Worm (Caenorhabditis elegans): Measurements from ENCODE around the gene ddl-2.

The ddl-2 gene

DNA sequence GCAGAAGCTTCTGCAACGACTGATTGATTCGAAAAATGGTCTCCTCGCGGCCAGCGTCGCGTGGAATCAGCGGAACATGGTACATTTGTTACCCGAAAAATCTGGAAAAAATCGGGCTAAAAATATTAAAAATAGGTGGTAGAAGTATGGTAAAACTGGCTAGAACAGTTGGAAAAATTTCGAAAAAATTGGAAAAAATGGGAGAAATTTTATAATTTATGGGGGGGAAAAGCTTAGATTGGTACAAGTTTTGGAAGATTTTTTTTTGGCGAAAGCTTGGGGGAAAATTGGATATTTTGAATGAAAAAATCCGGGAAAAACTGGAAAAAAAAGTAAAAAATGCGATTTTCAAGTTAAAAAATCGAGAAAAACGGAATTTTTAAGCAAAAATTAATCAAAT, at the start of gene ddl-2:
TSS of gene ddl-2 (minus strand) at position 101 of the 400 bp plus-strand sequence.
- no peak for TF ChIP-seq dao-5 (tag; optimal IDR thresholded peaks at IDR 0.05)

DNA sequence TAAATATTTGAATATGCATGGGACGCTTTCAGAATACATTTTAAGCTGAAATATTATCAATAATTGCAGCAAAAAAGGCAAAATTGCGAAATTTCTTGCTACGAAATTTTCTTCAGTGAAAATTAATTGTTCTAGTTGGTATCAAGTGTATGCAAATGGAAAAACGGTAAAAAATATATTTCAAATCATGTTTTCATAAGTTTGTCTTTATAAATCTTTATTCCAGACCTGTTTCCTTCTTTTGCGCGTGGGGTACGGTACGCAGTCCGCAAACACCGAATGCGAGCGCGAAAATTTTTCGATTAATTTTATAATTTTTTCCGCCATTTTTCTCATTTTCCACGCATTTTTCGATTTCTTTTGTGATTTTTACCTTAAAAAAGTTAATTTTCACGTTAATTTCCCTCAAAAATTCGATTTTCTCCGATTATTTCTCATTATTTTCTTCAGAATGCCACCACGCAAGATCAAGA, 49.1 kb upstream of the ddl-2 start, which contains the start of the genes fbxc-23 and csc-1:
TSS of gene fbxc-23 (minus strand) at position 51 of the 473 bp plus-strand sequence.
TSS of gene csc-1 (plus strand) at position 451 of the 473 bp plus-strand sequence.
- TF ChIP-seq W03F9.2 (tag; optimal IDR thresholded peaks at IDR 0.05) (peak; percentile 52), him-1 (tag; optimal IDR thresholded peaks at IDR 0.05) (no peak)

DNA sequence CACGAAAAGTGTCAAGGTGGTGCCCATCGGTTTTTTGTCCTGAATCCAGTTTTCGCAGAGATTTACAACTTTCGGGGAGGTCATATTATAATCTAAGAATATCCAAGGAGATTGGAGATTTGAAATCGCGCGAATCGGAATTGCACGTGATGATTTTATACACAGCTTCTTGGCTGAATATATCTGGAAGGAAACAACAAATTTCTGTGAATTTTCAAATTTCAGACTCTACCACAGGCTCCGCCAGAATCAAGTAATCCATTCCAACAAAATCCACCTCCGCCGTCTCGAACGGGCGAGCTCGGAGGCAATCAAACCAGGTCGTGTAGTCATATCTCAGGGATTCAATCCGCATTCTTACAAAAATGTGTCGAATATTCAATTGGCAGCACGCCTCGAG, 47.8 kb upstream of the ddl-2 start:
- no peak for TF ChIP-seq W03F9.2 (tag; optimal IDR thresholded peaks at IDR 0.05)
- no peak for TF ChIP-seq him-1 (tag; optimal IDR thresholded peaks at IDR 0.05)

DNA sequence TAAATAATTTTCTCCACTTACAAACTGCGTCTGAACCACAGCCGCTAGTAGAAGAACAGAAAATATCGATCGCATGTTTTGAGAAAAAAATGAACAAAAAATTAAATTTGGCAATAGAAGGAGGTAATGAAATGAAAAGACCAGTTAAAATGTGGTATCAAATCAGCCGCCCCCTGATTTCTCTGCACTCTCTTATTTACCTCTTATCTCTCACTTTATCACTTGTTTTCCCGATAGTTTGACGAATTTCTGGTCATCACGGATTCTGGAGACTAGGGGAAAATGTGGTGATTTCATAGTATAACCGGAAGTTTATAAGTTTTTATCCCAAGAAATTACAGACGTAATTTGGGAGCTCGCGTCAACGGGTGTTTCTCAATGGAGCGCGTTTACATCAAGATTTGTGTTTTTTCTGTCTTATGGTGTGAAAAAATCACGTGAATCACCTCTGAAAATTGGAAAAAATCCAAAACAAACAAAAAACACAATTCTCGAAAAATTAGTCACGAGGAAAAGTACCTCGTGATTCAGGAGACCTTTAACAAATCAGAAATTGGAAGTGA, 46.3 kb upstream of the ddl-2 start, which contains the start of gene clec-146:
TSS of gene clec-146 (minus strand) at position 116 of the 563 bp plus-strand sequence.
- no peak for TF ChIP-seq him-1 (tag; optimal IDR thresholded peaks at IDR 0.05)
- no peak for TF ChIP-seq W03F9.2 (tag; optimal IDR thresholded peaks at IDR 0.05)
- no peak for TF ChIP-seq dao-5 (tag; optimal IDR thresholded peaks at IDR 0.05)

DNA sequence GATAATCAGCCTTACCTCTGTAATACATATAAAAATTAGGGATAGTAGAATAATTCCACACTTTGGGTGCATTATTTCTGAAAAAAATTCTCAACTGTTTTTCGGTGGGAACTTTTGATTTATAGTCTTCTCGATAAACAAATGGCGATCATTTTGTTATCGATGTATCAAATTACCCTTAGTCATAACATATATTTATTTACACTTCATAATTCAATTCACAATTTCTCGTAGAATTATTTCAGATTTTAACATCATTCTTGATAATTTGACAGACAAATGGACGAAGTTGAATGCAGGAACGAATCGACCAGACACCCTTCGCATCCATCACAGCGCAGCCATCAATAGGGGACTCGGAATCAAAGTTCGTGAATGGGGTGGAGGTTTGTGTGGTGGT, 43.0 kb upstream of the ddl-2 start, which contains the start of gene clec-145:
TSS of gene clec-145 (minus strand) at position 101 of the 400 bp plus-strand sequence.
- no peak for TF ChIP-seq him-1 (tag; optimal IDR thresholded peaks at IDR 0.05)
- TF ChIP-seq W03F9.2 (tag; optimal IDR thresholded peaks at IDR 0.05), result no peak
- TF ChIP-seq dao-5 (tag; optimal IDR thresholded peaks at IDR 0.05), result no peak

DNA sequence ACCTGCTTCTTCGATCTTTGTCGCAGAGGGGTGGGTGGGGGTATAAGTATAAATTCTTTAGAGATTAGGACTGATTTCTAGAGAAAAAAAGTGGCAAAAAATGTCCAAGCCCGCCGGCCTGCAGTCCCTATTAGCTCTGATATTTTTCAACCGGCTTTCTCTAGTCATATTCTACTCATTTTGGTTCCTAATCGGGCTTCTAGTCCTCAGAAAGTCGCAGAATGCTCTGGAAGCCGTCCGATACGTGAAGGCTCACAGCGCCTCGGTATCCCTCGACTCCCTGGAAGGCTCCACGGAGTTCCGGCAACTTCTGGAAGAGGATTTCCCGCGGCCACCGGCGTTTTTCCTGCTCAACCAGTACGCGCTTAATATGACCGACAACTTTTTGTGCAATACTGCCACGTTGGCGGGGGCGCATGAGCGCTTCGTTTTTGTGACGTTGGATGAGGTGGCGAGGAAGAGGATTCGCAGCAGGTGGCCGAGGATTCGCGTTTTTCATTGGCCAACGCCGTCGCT, 38.3 kb upstream of the ddl-2 start, which contains the start of gene Y48E1B.8:
TSS of gene Y48E1B.8 (plus strand) at position 51 of the 516 bp plus-strand sequence.
- TF ChIP-seq dao-5 (tag; optimal IDR thresholded peaks at IDR 0.05), result no peak
- no peak for TF ChIP-seq W03F9.2 (tag; optimal IDR thresholded peaks at IDR 0.05)
- no peak for TF ChIP-seq him-1 (tag; optimal IDR thresholded peaks at IDR 0.05)

DNA sequence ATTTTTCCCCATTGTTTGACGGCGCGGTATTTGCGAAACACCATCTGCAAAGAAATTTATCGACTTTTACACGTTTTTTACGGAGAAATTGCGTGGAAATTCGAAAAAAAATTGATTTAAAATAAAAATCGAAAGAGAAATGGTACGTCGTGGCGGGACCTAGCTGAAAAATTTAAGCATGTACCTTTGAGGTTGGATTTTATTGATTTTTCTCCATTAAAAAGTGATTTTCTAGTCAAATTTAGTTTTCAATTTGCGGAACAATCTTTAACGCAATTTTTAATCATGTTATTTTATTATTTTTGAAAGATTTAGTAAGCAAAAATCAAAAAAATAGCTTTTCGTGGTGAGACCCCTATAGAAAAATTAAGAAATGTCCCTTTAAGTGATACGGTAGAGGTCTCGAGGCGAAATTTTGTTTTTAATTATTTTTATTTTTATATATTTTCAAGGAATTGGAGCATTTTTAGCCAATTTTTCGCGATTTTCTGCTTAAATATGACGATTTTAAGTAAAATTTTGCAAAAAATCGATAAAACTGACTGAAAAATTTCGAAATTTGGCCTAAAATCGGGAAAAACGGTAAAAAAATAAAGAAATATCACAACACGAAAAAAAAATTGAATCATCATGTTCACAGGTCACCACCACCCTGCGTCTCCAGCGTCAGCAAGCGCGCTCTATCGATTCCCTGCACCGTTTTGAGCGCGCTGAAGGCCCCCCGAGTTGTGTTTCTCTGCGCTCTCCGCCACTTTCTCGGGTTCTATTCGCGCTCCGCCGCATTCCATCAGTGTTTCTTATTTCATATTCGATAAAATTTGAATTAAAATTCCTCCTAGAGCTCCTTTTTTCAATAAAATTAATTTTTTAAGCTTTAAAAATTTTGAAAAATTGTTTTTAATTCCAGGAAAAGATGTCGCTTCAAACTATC, 27.8 kb upstream of the ddl-2 start, which contains the start of the genes mrpl-37 and lin-38:
TSS of gene mrpl-37 (minus strand) at position 51 of the 931 bp plus-strand sequence.
TSS of gene lin-38 (plus strand) at position 908 of the 931 bp plus-strand sequence.
- no peak for TF ChIP-seq W03F9.2 (tag; optimal IDR thresholded peaks at IDR 0.05)
- TF ChIP-seq him-1 (tag; optimal IDR thresholded peaks at IDR 0.05), result no peak

DNA sequence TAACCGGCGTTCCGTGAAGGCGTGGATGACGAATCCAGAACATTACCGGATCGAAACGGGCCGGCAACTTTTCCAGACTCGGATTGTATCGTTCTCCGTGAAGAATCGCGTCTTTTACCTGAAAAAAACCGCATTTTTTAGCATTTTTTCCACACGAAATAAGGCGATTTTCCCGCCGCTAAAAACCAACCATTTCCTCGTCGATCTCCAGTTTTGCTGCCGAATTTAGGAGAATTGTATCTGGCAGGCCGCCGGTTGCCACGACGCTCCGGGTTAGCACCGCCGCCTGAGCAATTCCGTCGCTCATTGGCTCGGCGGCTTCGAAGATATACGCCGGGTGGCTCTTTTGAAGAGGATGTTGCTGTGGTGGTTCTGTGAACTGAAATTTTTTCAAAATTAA, 26.9 kb upstream of the ddl-2 start:
- TF ChIP-seq dao-5 (tag; optimal IDR thresholded peaks at IDR 0.05) (no peak), W03F9.2 (tag; optimal IDR thresholded peaks at IDR 0.05) (no peak), him-1 (tag; optimal IDR thresholded peaks at IDR 0.05) (no peak)

DNA sequence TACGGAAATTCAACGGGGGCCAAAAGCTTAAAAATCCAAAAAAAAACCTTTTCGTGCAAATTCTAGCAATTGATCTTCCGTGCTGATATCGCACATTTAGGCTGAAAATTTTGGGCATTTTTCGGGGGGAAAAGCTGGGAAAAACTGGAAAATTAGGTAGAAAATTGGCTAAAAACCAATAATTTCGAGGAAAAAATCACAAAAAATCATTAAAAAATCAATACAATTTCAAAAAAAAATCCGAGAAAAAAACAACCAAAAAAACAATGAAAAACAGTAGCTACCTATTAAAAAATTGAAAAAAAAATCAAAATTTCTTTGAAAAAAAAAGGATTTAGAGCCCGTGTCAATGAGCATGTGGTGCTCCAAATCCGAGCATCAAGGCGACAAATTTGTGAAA, 20.4 kb upstream of the ddl-2 start, which contains the start of gene Y48E1B.3:
TSS of gene Y48E1B.3 (minus strand) at position 101 of the 400 bp plus-strand sequence.
- no peak for TF ChIP-seq dao-5 (tag; optimal IDR thresholded peaks at IDR 0.05)
- TF ChIP-seq W03F9.2 (tag; optimal IDR thresholded peaks at IDR 0.05), result no peak
- TF ChIP-seq him-1 (tag; optimal IDR thresholded peaks at IDR 0.05), result no peak

DNA sequence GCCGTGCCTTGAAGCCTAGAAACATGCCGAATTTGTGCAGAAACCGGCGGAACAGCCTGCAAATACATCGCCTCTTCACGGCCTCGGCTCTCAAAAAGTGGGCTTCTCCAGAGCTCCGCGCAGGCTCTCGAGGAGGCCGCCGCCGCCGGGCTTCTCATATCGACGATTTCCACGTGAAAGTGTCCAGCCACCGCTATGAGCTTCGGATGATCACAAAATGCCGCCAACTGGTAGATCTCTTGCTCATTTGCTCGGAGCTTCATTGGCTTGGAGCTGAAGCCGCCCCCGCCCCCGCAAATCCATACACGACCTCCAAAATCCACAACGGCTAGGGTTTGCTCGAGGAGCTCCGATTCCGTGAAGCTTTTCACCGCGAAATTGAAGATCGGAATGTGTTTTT, 13.1 kb upstream of the ddl-2 start:
- TF ChIP-seq him-1 (tag; optimal IDR thresholded peaks at IDR 0.05) (no peak), dao-5 (tag; optimal IDR thresholded peaks at IDR 0.05) (no peak), W03F9.2 (tag; optimal IDR thresholded peaks at IDR 0.05) (no peak)

DNA sequence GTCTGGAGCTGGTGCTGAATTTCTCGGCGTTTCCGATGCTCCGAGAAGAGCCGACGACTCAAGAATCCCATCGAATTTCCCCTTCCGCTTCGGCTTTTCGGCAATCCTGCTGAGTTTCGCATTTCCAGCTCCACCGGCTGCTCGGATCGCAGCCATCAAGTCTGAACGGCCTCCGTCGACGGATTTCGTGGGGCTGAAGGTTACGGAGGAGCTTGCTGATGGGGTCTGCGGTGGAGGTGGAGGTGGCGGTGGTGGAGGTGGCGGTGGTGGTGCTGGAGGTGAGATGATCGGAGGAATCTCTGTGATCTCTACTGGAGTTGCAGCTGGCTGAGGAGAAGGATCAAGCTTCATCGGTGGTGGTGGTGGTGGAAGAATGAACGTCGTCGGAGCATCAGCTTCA, 4.5 kb downstream of the ddl-2 start:
- TF ChIP-seq W03F9.2 (tag; optimal IDR thresholded peaks at IDR 0.05) (no peak), him-1 (tag; optimal IDR thresholded peaks at IDR 0.05) (no peak), dao-5 (tag; optimal IDR thresholded peaks at IDR 0.05) (no peak)

DNA sequence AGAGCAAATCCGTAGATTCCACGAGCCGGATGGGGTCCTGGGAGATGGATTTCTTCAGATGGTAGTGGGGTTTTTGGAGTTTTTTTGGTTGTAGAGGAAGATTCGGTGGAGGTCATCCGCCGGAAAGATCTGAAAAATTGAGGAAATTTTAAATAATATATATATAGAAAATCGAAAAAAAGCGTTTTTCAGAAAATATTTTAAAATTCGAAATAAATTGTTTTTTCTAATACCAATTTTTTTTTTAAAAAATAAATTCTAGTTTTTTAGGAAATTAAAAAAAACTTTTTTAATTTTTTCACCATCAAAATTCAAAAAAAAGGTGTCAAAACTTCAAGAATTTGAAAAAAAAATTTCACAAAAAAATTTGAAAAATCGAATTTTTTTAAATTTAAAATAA, 6.5 kb downstream of the ddl-2 start, which contains the start of the genes noa-1 and Y48E1B.17:
TSS of gene noa-1 (minus strand) at position 101 of the 400 bp plus-strand sequence.
TSS of gene Y48E1B.17 (minus strand) at position 129 of the 400 bp plus-strand sequence.
- no peak for TF ChIP-seq dao-5 (tag; optimal IDR thresholded peaks at IDR 0.05)
- TF ChIP-seq W03F9.2 (tag; optimal IDR thresholded peaks at IDR 0.05), result no peak
- TF ChIP-seq him-1 (tag; optimal IDR thresholded peaks at IDR 0.05), result no peak

DNA sequence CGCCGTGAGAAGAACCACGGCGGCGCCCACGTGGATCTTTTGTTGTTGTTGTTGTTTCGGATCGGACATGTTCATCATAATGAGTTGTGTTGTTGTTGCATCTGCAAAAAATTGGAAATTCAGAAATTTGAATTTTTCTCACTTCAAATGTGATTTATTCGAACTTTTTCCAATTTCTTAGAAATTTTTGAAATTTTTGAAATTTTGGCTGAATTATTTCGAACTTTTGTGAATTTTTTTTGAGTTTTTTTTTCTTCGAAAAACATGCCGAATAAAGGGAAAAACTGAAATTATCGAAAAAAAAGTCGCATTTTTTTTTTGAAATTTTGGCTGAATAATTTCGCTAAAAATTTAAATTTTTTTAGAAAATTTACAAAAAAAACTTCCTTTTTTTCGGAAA, 16.3 kb downstream of the ddl-2 start, which contains the start of gene snx-14:
TSS of gene snx-14 (minus strand) at position 101 of the 400 bp plus-strand sequence.
- no peak for TF ChIP-seq W03F9.2 (tag; optimal IDR thresholded peaks at IDR 0.05)
- TF ChIP-seq dao-5 (tag; optimal IDR thresholded peaks at IDR 0.05), result no peak
- no peak for TF ChIP-seq him-1 (tag; optimal IDR thresholded peaks at IDR 0.05)

All from whole organism, L4/young adult.